Fruit fly (Drosophila melanogaster) whole organism, pupa: Measurements from ENCODE around the gene CG16888.

Experiments used
- CG17806 ChIP-seq: fragments of 200-800 bp; sonication (Bioruptor generic); optimal IDR thresholded peaks from 2 replicates; lab custom pipeline; 2018; ENCODE audit warnings: missing biosample characterization, mild to moderate bottlenecking, missing genetic modification characterization, moderate library complexity
- CG34367 ChIP-seq: fragments of 200-800 bp; sonication (Bioruptor generic); optimal IDR thresholded peaks from 2 replicates; lab custom pipeline; 2018; ENCODE audit warnings: missing biosample characterization, mild to moderate bottlenecking, missing genetic modification characterization
- CG9948 ChIP-seq: fragments of 200-800 bp; sonication (Bioruptor generic); optimal IDR thresholded peaks from 2 replicates; lab custom pipeline; 2018; ENCODE audit warnings: missing biosample characterization, mild to moderate bottlenecking, missing genetic modification characterization, moderate library complexity
- EcR ChIP-seq: fragments of 200-800 bp; sonication (Bioruptor generic); optimal IDR thresholded peaks from 3 replicates; lab custom pipeline; 2019; ENCODE audit warnings: missing biosample characterization, missing genetic modification characterization, mild to moderate bottlenecking, moderate library complexity, missing genetic modification reagents
- Pif1B ChIP-seq: fragments of 200-800 bp; sonication (Bioruptor generic); optimal IDR thresholded peaks from 3 replicates; lab custom pipeline; 2016; ENCODE audit warnings: missing biosample characterization, missing genetic modification characterization
- Snoo ChIP-seq: fragments of 200-800 bp; sonication (Bioruptor generic); optimal IDR thresholded peaks from 3 replicates; lab custom pipeline; 2017; ENCODE audit warnings: missing biosample characterization, mild to moderate bottlenecking, missing genetic modification characterization, inconsistent platforms
- rn ChIP-seq: fragments of 200-800 bp; sonication (Bioruptor generic); IDR thresholded peaks from 2 replicates; pipeline ENCODE4 v1.3.6; 2022; ENCODE audit warnings: missing biosample characterization, missing genetic modification characterization

DNA sequence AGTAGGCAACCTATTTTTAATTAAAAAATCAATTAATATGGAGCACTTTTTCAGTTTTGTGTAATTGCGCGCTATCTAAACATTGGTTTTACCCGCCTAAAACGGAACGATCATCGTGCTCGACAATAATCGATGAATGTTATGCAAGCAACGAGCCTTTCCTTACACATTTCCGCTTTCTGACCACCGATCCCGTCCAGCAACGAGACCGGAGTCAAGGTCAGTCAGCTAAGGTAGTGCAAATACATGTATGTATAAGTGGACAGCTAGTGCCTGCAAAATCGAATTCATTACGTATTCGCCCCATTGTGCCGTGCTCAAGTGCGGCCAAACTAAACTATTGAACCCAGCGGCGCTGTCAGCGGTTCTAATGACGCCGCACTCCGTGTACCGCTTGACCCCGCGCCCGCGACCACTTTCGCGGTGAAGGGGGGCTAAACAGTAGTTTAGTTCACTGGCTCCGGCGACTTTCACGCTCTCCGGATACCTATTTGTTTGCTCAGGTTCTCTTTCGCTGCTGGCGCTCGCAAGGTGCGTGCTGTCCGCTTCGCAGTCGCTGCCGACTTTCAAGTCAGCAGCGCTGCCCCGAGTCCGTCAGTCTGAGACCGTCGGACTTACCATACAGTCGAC lies 9.9 kb downstream of the CG16888 start, which contains the start of gene CAH1:
- no peak for TF ChIP-seq CG17806 (tag; lab: Kevin White, UChicago)
- TF ChIP-seq Pif1B (GFP tag; lab: Kevin White, UChicago): no peak
- TF ChIP-seq CG34367 (tag; lab: Kevin White, UChicago): no peak
- TF ChIP-seq Snoo: no peak
- TF ChIP-seq CG9948 (tag; lab: Kevin White, UChicago): no peak
- TF ChIP-seq EcR (GFP tag; lab: Kevin White, UChicago): no peak
- no peak for TF ChIP-seq rn
